Worm (Caenorhabditis elegans) whole organism, L4 larva: ENCODE data around the gene Y49E10.4.

Source experiments
- daf-19 ChIP-seq: fragments of 200-800 bp; sonication (Bioruptor generic); conservative IDR thresholded peaks from 2 replicates; pipeline ENCODE4 v1.3.6; 2022; ENCODE audit warnings: missing genetic modification characterization, missing compliant biosample characterization
- ztf-11 ChIP-seq: fragments of 150-350 bp; optimal IDR thresholded peaks from 2 replicates; lab custom pipeline; 2014; ENCODE audit warnings: missing biosample characterization, missing genetic modification characterization

DNA sequence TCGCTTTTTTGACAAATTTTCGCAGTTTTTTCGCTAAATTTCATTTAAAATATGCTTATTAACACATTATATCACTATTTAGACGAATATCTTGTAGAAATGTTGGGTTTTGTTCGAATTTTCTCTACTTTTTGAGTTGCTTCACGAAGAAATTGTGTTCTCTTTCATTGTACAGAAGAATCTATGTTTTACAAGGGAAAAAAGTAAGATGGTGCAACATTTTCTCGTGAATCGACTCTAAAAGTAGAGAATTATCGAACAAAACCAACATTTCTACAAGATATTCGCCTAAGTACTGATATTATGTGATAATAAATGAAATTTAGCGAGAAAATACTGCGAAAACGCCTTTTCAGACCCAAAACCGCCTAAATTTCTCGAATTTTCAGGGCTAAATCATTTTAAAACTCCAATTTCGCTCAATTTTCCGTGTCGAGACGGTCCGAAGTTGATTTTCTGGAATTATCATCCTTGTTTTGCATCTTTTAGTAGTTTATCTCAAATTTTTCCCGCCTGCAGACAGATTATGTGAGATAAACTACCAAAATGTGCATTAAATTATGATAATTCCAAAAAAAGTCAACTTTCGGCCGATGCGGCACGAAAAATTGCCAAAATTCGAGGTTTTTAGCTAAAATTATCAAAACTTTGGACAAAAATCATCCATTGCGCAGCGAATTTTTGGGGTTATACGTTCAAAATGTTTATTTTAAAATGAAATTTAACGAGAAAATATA is 44.1 kb upstream of the Y49E10.4 start:
- TF ChIP-seq ztf-11 (tag; lab: Kevin White, UChicago) (no peak), daf-19 (GFP tag; lab: Robert Waterston, UW) (no peak)
